Fruit fly (Drosophila melanogaster): Measurements from ENCODE around the gene RpLP1.

- TF ChIP-seq CG7045 (GFP tag; optimal IDR thresholded peaks at IDR 0.05) = no peak
- TF ChIP-seq CG1620 (GFP tag; optimal IDR thresholded peaks at IDR 0.05) = no peak
- TF ChIP-seq pad (GFP tag; optimal IDR thresholded peaks at IDR 0.05) = no peak
- no peak for TF ChIP-seq cnc (optimal IDR thresholded peaks at IDR 0.05)
- no peak for TF ChIP-seq bab1 (GFP tag; optimal IDR thresholded peaks at IDR 0.05)
- no peak for TF ChIP-seq ovo (GFP tag; optimal IDR thresholded peaks at IDR 0.05)
- TF ChIP-seq CG5204 (GFP tag; optimal IDR thresholded peaks at IDR 0.05) = no peak
- no peak for TF ChIP-seq CG12768 (GFP tag; optimal IDR thresholded peaks at IDR 0.05)
- TF ChIP-seq Crg-1 (GFP tag; optimal IDR thresholded peaks at IDR 0.05) = no peak
- no peak for TF ChIP-seq Hr96 (GFP tag; optimal IDR thresholded peaks at IDR 0.05)
- TF ChIP-seq CG11617 (GFP tag; optimal IDR thresholded peaks at IDR 0.05) = no peak
- no peak for TF ChIP-seq Mnt (GFP tag; optimal IDR thresholded peaks at IDR 0.05)
- TF ChIP-seq tj (GFP tag; optimal IDR thresholded peaks at IDR 0.05) = no peak
Measured at dm6 chr2L:441455-441730, 21.6 kb downstream of the RpLP1 start.

Data from whole organism, adult.